Fruit fly (Drosophila melanogaster) whole organism, embryonic: ENCODE measurements around the gene CG15153.

Experiments used
- CG6272 ChIP-seq: fragments of 200-800 bp; sonication (Bioruptor generic); IDR thresholded peaks from 2 replicates; pipeline ENCODE4 v1.3.6; 2022; ENCODE audit warnings: missing biosample characterization, missing genetic modification characterization
- CTCF ChIP-seq: fragments of 200-800 bp; sonication (Bioruptor generic); optimal IDR thresholded peaks from 2 replicates; lab custom pipeline; 2017; ENCODE audit warnings: missing biosample characterization, mild to moderate bottlenecking, missing genetic modification characterization, moderate library complexity
- br ChIP-seq: fragments of >200 bp; optimal IDR thresholded peaks from 2 replicates; lab custom pipeline; 2017

CG15153 gene

DNA sequence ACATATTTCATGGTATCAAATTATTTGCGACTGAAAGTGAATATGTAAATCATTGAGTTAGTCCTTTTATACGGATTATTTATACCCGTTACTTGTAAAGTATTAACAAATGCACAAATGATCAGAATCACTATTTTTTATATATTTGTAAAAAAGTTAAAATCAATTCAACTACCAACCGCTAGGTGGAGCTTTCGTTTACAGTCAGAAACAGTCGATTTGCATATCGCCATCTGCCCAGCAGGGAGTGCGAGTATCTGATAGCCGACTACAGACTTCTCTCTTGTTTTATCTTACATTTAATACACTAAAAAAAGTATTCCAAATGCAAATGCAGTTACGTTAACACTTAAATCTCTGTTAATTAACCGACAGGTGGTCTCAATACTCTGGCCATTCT is 24.8 kb downstream of the CG15153 start:
- TF ChIP-seq br (no peak), CTCF (GFP tag; lab: Kevin White, UChicago) (peak; percentile 66), CG6272 (GFP tag; lab: Robert Waterston, UW) (no peak)
